Worm (Caenorhabditis elegans): ENCODE measurements around the gene K10H10.4.

K10H10.4 gene

DNA sequence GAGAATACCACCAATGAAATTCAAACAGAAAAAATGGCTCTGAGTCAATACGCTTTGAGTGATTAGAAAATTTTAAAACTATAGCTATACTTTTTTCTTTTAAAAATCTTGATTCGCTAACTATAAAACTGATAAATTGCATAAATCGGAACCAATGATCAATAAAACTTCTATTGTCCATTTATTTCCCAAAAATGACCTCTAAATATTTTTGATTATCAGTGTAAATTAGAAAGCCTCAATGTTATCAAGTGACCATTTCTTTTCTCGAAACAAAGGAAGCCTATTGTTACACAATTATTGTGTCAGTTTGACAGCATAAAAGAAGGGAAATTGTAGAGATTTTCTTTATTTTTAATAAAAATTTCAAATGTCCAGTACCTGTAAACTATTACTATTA, at the start of gene K10H10.4:
TSS of gene K10H10.4 (plus strand) at position 301 of the 400 bp plus-strand sequence.
- TF ChIP-seq madf-10 (tag; optimal IDR thresholded peaks at IDR 0.05) (no peak), hrde-1 (tag; optimal IDR thresholded peaks at IDR 0.05; ENCODE audit: borderline replicate concordance) (no peak), ceh-58 (GFP tag; IDR thresholded peaks at IDR 0.05) (no peak), nhr-120 (GFP tag; IDR thresholded peaks at IDR 0.05) (no peak), mxl-1 (tag; optimal IDR thresholded peaks at IDR 0.05) (no peak), ceh-79 (tag; optimal IDR thresholded peaks at IDR 0.05) (no peak), snpc-1.1 (tag; optimal IDR thresholded peaks at IDR 0.05; ENCODE audit: insufficient read depth) (no peak), nhr-90 (tag; optimal IDR thresholded peaks at IDR 0.05) (no peak), cebp-2 (GFP tag; IDR thresholded peaks at IDR 0.05) (no peak), die-1 (tag; optimal IDR thresholded peaks at IDR 0.05) (no peak), ztf-28 (GFP tag; IDR thresholded peaks at IDR 0.05) (no peak), F39B2.1 (GFP tag; IDR thresholded peaks at IDR 0.05) (no peak), ztf-18 (tag; optimal IDR thresholded peaks at IDR 0.05) (no peak), mel-28 (tag; optimal IDR thresholded peaks at IDR 0.05; ENCODE audit: borderline replicate concordance) (no peak), mes-4 (tag; optimal IDR thresholded peaks at IDR 0.05) (no peak), aptf-2 (GFP tag; conservative IDR thresholded peaks at IDR 0.05) (no peak), snpc-3.4 (tag; optimal IDR thresholded peaks at IDR 0.05) (no peak), hmg-1.2 (GFP tag; IDR thresholded peaks at IDR 0.05) (no peak), let-526 (GFP tag; IDR thresholded peaks at IDR 0.05) (no peak)

DNA sequence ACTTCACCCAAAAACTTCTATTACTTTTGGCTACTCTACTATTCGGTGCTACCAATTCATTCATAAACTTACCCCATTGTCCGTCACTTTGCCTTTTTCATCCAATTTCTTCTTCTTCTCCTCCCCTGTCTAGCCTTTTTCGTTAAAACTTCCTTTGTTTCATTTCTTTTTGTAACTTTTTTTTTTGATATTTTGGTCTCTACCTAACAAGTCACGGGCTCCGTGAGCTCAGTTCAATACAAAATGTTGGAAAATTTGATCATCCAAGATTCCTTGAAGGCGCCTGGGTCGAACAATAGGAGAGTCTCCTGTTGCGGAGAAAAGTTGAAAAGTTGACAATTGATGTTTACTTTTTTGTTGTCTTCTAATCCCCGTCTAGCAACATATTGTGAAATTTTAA, 48.3 kb upstream of the K10H10.4 start:
- no peak for TF ChIP-seq ZK185.1 (tag; optimal IDR thresholded peaks at IDR 0.05; ENCODE audit: poor library complexity, severe bottlenecking)
- TF ChIP-seq unc-130 (GFP tag; optimal IDR thresholded peaks at IDR 0.05), result no peak
- TF ChIP-seq T07F8.4 (tag; optimal IDR thresholded peaks at IDR 0.05), result no peak
- TF ChIP-seq madf-6 (GFP tag; IDR thresholded peaks at IDR 0.05), result no peak
- TF ChIP-seq hlh-26 (GFP tag; conservative IDR thresholded peaks at IDR 0.05), result no peak
- TF ChIP-seq F52B5.7 (tag; optimal IDR thresholded peaks at IDR 0.05), result no peak
- TF ChIP-seq K12H6.12 (tag; optimal IDR thresholded peaks at IDR 0.05), result no peak
- no peak for TF ChIP-seq Y53F4B.3 (GFP tag; IDR thresholded peaks at IDR 0.05)
- TF ChIP-seq rpc-1 (optimal IDR thresholded peaks at IDR 0.05), result no peak
- TF ChIP-seq rpc-1 (tag; optimal IDR thresholded peaks at IDR 0.05), result no peak
- TF ChIP-seq ztf-18 (tag; optimal IDR thresholded peaks at IDR 0.05), result no peak
- TF ChIP-seq ceh-79 (tag; optimal IDR thresholded peaks at IDR 0.05), result no peak
- no peak for TF ChIP-seq B0261.1 (tag; optimal IDR thresholded peaks at IDR 0.05)

DNA sequence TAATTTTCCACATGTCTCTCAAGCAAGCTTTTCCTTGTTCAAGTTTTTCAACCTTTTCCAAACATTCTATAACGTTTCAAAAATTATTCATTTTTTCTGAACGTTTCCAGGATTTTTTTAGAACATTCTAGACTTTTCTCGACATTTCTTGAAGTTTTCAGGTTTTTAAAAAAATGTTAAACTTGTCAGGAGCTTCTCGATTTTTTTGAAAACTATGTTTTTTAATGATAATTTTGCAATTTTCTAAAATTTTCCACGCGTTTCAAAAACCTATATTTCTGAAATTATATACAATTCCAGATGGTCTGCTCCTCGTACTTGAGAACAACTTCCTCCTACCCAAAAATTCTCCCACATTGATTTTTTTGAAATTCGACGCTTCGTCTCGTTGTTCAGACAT, 44.9 kb upstream of the K10H10.4 start, which contains the start of gene dmsr-6:
TSS of gene dmsr-6 (plus strand) at position 301 of the 400 bp plus-strand sequence.
- TF ChIP-seq unc-62 (GFP tag; optimal IDR thresholded peaks at IDR 0.05) (no peak), F10E7.11 (tag; optimal IDR thresholded peaks at IDR 0.05) (no peak), Y56A3A.18 (GFP tag; IDR thresholded peaks at IDR 0.05) (no peak), sea-2 (GFP tag; IDR thresholded peaks at IDR 0.05) (no peak)

DNA sequence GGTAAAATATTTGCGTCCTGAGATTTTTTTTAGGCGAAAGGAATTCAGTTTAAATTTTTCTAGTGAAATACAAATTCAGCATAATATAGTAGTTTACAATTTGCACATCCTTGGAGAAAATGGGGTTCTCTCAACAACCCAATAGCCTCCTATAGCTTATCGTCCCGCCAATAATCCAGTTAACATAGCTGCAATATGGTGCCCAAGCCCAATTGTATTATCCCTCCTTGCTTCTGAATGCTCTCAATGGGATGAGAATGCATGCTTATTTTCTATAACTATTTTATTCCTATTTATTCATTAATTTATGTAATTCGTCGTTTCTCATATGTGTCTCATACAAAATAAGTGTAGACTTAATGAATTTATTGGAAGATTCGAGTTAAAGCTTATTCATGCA, 30.2 kb upstream of the K10H10.4 start:
- TF ChIP-seq snpc-4 (GFP tag; optimal IDR thresholded peaks at IDR 0.05) (no peak), snpc-4 (tag; optimal IDR thresholded peaks at IDR 0.05) (no peak), him-1 (tag; optimal IDR thresholded peaks at IDR 0.05) (peak; percentile 64)
